Worm (Caenorhabditis elegans): ENCODE results near the gene R12B2.2.

The R12B2.2 gene

DNA sequence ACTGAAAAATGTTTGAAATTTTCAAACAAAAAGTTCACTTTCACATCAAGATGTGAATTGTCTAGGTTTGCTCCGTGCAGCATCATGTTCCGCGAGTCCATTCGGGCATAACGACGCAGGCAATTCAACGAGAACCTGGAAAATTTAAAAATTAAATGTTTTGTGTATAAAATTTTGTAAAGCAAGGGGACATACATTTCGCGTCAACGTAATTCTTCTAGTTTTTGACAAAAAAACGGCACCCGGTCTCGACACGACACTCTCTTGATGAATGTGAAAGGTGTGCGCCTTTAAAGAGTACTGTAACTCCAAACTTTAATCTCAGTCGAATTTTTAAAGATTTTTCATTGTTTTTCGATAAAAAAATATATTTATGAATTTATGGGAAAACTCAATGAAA, 27.2 kb downstream of the R12B2.2 start, which contains the start of gene R12B2.6:
Gene R12B2.6 (minus strand): TSS at position 101 of the 400 bp plus-strand sequence.
- TF ChIP-seq nhr-77 (tag; optimal IDR thresholded peaks at IDR 0.05) = no peak
- no peak for TF ChIP-seq nhr-23 (tag; optimal IDR thresholded peaks at IDR 0.05)
- TF ChIP-seq daf-12 (tag; optimal IDR thresholded peaks at IDR 0.05) = no peak
- TF ChIP-seq snpc-4 (tag; optimal IDR thresholded peaks at IDR 0.05) = no peak
- no peak for TF ChIP-seq jun-1 (tag; optimal IDR thresholded peaks at IDR 0.05)
- no peak for TF ChIP-seq nhr-43 (tag; optimal IDR thresholded peaks at IDR 0.05; ENCODE audit: poor library complexity, severe bottlenecking)
- no peak for TF ChIP-seq unc-39 (tag; optimal IDR thresholded peaks at IDR 0.05)
- no peak for TF ChIP-seq nhr-11 (tag; optimal IDR thresholded peaks at IDR 0.05)
- no peak for TF ChIP-seq ZK546.5 (tag; optimal IDR thresholded peaks at IDR 0.05)
- no peak for TF ChIP-seq mdl-1 (tag; optimal IDR thresholded peaks at IDR 0.05)
- no peak for TF ChIP-seq ceh-28 (tag; optimal IDR thresholded peaks at IDR 0.05)
- TF ChIP-seq elt-1 (tag; optimal IDR thresholded peaks at IDR 0.05) = no peak
- no peak for TF ChIP-seq nhr-67 (tag; optimal IDR thresholded peaks at IDR 0.05)

DNA sequence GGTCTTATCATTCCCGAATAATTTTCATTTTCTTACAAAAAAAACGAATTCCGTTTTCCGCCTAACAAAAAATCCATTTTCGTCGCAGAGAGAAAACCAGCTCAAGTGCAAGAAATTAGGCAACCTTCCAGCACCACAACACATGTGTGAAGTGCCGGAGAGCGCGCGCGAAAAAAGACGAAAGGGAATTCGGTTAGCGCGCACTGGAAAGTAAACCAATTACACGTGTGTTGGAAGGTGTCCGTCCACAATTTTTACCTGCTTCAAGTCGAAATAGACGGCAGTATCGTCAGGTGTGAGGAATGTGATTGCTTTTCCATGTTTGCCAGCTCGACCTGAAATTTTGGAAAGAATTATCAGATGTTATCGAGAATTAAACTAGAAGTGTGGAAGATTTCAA, 27.8 kb downstream of the R12B2.2 start:
- no peak for TF ChIP-seq eor-1 (tag; optimal IDR thresholded peaks at IDR 0.05)
- TF ChIP-seq elt-1 (tag; optimal IDR thresholded peaks at IDR 0.05) = no peak
- no peak for TF ChIP-seq jun-1 (tag; optimal IDR thresholded peaks at IDR 0.05)

DNA sequence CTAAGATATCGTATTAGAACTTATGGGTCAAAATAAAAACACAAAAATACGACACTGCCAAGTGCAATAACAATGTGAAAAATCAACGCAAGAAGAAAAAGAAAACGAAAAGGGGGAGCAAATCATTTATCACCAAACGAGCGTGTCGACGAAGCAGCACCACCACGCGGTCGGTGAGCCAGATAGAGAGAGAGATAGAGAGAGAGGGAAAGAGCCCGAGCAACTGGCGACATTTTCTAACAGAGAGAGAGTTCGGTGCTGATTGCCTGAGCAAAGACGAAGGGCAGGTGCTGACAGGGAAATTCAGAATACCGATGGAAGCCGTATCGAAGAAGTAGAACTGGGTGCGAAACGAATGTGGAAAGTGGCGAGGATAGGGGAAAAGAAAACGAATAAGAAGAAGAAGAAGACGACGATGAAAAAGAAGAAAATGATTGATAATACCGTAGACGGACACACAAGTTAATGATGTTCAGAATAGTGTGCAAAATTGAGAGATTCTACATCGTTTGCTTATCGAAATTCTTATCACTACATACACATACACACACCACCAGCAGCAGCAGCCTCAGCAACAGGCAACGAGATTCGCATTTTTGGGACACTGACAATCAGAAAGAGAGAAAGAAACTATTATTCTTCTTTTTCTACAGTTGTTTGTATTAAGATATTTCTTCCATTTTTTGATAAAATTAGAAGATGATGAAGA, 28.5 kb downstream of the R12B2.2 start:
- TF ChIP-seq egl-5 (tag; optimal IDR thresholded peaks at IDR 0.05) (no peak), elt-2 (tag; optimal IDR thresholded peaks at IDR 0.05) (peak; percentile 88), elt-1 (tag; optimal IDR thresholded peaks at IDR 0.05) (no peak), R02D3.7 (tag; optimal IDR thresholded peaks at IDR 0.05) (no peak), ceh-16 (tag; optimal IDR thresholded peaks at IDR 0.05) (no peak), hmg-11 (tag; optimal IDR thresholded peaks at IDR 0.05) (no peak), pha-4 (tag; optimal IDR thresholded peaks at IDR 0.05) (no peak), aly-2 (tag; optimal IDR thresholded peaks at IDR 0.05) (no peak), unc-39 (tag; optimal IDR thresholded peaks at IDR 0.05) (no peak), ztf-11 (tag; optimal IDR thresholded peaks at IDR 0.05) (no peak), nhr-67 (tag; optimal IDR thresholded peaks at IDR 0.05) (no peak), elt-3 (tag; optimal IDR thresholded peaks at IDR 0.05) (peak in 2 of 3 experiments; percentile 78 to 88), fkh-10 (GFP tag; optimal IDR thresholded peaks at IDR 0.05) (no peak), ceh-82 (tag; optimal IDR thresholded peaks at IDR 0.05) (no peak), unc-62 (GFP tag; optimal IDR thresholded peaks at IDR 0.05) (no peak), nhr-12 (tag; optimal IDR thresholded peaks at IDR 0.05) (no peak), lsy-12 (tag; optimal IDR thresholded peaks at IDR 0.05) (peak; percentile 12), nhr-43 (tag; optimal IDR thresholded peaks at IDR 0.05; ENCODE audit: poor library complexity, severe bottlenecking) (peak; percentile 65), eor-1 (tag; optimal IDR thresholded peaks at IDR 0.05) (no peak), lin-39 (tag; optimal IDR thresholded peaks at IDR 0.05) (peak; percentile 65), skn-1 (tag; optimal IDR thresholded peaks at IDR 0.05) (no peak), fkh-2 (tag; optimal IDR thresholded peaks at IDR 0.05) (no peak), nhr-28 (tag; optimal IDR thresholded peaks at IDR 0.05) (no peak), ceh-9 (tag; optimal IDR thresholded peaks at IDR 0.05) (no peak), ceh-28 (tag; optimal IDR thresholded peaks at IDR 0.05) (no peak), pqm-1 (tag; optimal IDR thresholded peaks at IDR 0.05) (peak; percentile 54), zag-1 (tag; optimal IDR thresholded peaks at IDR 0.05) (no peak), fos-1 (tag; optimal IDR thresholded peaks at IDR 0.05) (no peak), nfya-1 (tag; optimal IDR thresholded peaks at IDR 0.05; ENCODE audit: insufficient read depth) (peak; percentile 15), ZK546.5 (tag; optimal IDR thresholded peaks at IDR 0.05) (no peak), daf-12 (tag; optimal IDR thresholded peaks at IDR 0.05) (no peak), nhr-11 (tag; optimal IDR thresholded peaks at IDR 0.05) (no peak), nhr-76 (tag; optimal IDR thresholded peaks at IDR 0.05) (no peak), nhr-237 (tag; optimal IDR thresholded peaks at IDR 0.05) (no peak), nhr-77 (tag; optimal IDR thresholded peaks at IDR 0.05) (no peak), mml-1 (tag; optimal IDR thresholded peaks at IDR 0.05) (no peak), tbx-2 (tag; optimal IDR thresholded peaks at IDR 0.05) (no peak), sea-2 (GFP tag; optimal IDR thresholded peaks at IDR 0.05) (no peak), mdl-1 (tag; optimal IDR thresholded peaks at IDR 0.05) (no peak), lin-15B (tag; optimal IDR thresholded peaks at IDR 0.05) (no peak), jun-1 (tag; optimal IDR thresholded peaks at IDR 0.05) (no peak), ztf-4 (tag; optimal IDR thresholded peaks at IDR 0.05) (no peak), nhr-23 (tag; optimal IDR thresholded peaks at IDR 0.05) (peak; percentile 68), egl-27 (tag; optimal IDR thresholded peaks at IDR 0.05) (no peak), nhr-25 (tag; optimal IDR thresholded peaks at IDR 0.05) (no peak), snpc-4 (tag; optimal IDR thresholded peaks at IDR 0.05) (no peak), ama-1 (optimal IDR thresholded peaks at IDR 0.05) (peak; percentile 20)
